Worm (Caenorhabditis elegans) whole organism, L4 larva: ENCODE data around the gene sre-46.
A peak's percentile ranks its signal among the peaks of the same experiment; 100 is the strongest.

Experiments used
- F26F4.8 ChIP-seq: fragments of 200-800 bp; sonication (Bioruptor generic); conservative IDR thresholded peaks from 2 replicates; pipeline ENCODE4 v1.3.6; 2022; ENCODE audit warnings: missing genetic modification characterization, missing compliant biosample characterization
- F49E8.2 ChIP-seq: sonication (generic microtip); optimal IDR thresholded peaks from 2 replicates; lab custom pipeline; 2016; ENCODE audit warnings: missing compliant biosample characterization, mild to moderate bottlenecking, missing genetic modification characterization, borderline replicate concordance
- R02D3.7 ChIP-seq: fragments of 150-350 bp; sonication (generic microtip); optimal IDR thresholded peaks from 3 replicates; lab custom pipeline; 2014; ENCODE audit warnings: missing biosample characterization, missing genetic modification characterization
- Y48G9A.11 ChIP-seq: fragments of 200-800 bp; sonication (Bioruptor generic); IDR thresholded peaks from 2 replicates; pipeline ENCODE4 v1.3.6; 2022; ENCODE audit warnings: missing genetic modification reagents, missing genetic modification characterization, missing compliant biosample characterization
- ZK337.2 ChIP-seq: fragments of 200-800 bp; sonication (Bioruptor generic); IDR thresholded peaks from 2 replicates; pipeline ENCODE4 v1.3.6; 2022; ENCODE audit warnings: missing genetic modification reagents, missing genetic modification characterization, missing compliant biosample characterization
- aha-1 ChIP-seq: fragments of 150-350 bp; peaks from one replicate; lab custom pipeline; 2014; ENCODE audit warnings: missing biosample characterization, missing genetic modification characterization
- ceh-32 ChIP-seq: sonication (generic microtip); optimal IDR thresholded peaks from 2 replicates; lab custom pipeline; 2016; ENCODE audit warnings: mild to moderate bottlenecking, missing genetic modification characterization, missing compliant biosample characterization; ENCODE audit not compliant: poor library complexity
- ceh-44 ChIP-seq: fragments of 200-800 bp; sonication (Bioruptor generic); IDR thresholded peaks from 2 replicates; pipeline ENCODE4 v1.3.6; 2022; ENCODE audit warnings: missing genetic modification reagents, missing genetic modification characterization, missing compliant biosample characterization
- ceh-82 ChIP-seq: sonication (generic microtip); optimal IDR thresholded peaks from 2 replicates; lab custom pipeline; 2017; ENCODE audit warnings: missing biosample characterization, missing genetic modification characterization
- ces-1 ChIP-seq: fragments of 150-350 bp; sonication (generic microtip); optimal IDR thresholded peaks from 4 replicates; lab custom pipeline; 2014; ENCODE audit warnings: missing biosample characterization, missing genetic modification reagents, missing genetic modification characterization
- cey-2 ChIP-seq: sonication (generic microtip); optimal IDR thresholded peaks from 3 replicates; lab custom pipeline; 2017; ENCODE audit warnings: missing genetic modification characterization, mild to moderate bottlenecking, missing compliant biosample characterization, antibody characterized with exemption, borderline replicate concordance; ENCODE audit not compliant: insufficient read depth
- dmd-6 ChIP-seq: fragments of 200-800 bp; sonication (Bioruptor generic); IDR thresholded peaks from 2 replicates; pipeline ENCODE4 v1.3.6; 2022; ENCODE audit warnings: missing genetic modification reagents, missing genetic modification characterization, missing compliant biosample characterization
- dmd-8 ChIP-seq: fragments of 200-800 bp; sonication (Bioruptor generic); IDR thresholded peaks from 2 replicates; pipeline ENCODE4 v1.3.6; 2022; ENCODE audit warnings: missing genetic modification characterization, missing compliant biosample characterization
- dpl-1 ChIP-seq: fragments of 150-350 bp; optimal IDR thresholded peaks from 2 replicates; lab custom pipeline; 2014; ENCODE audit warnings: missing biosample characterization, missing genetic modification reagents, missing genetic modification characterization
- egl-27 ChIP-seq: sonication (generic microtip); optimal IDR thresholded peaks from 3 replicates; lab custom pipeline; 2017; ENCODE audit warnings: missing biosample characterization, missing genetic modification reagents, missing genetic modification characterization
- fkh-10 ChIP-seq: fragments of 150-350 bp; optimal IDR thresholded peaks from 2 replicates; lab custom pipeline; 2014; ENCODE audit warnings: missing biosample characterization, missing genetic modification reagents, missing genetic modification characterization
- hlh-11 ChIP-seq: fragments of 200-800 bp; sonication (Bioruptor generic); optimal IDR thresholded peaks from 2 replicates; lab custom pipeline; 2018; ENCODE audit warnings: mild to moderate bottlenecking, missing genetic modification characterization, missing compliant biosample characterization
- hmg-1.1 ChIP-seq: fragments of 200-800 bp; sonication (Bioruptor generic); IDR thresholded peaks from 2 replicates; pipeline ENCODE4 v1.3.6; 2022; ENCODE audit warnings: missing genetic modification reagents, missing genetic modification characterization, missing compliant biosample characterization
- lin-13 ChIP-seq: fragments of 150-350 bp; optimal IDR thresholded peaks from 2 replicates; lab custom pipeline; 2014; ENCODE audit warnings: missing biosample characterization, missing genetic modification reagents, missing genetic modification characterization
- lin-38 ChIP-seq: fragments of 200-800 bp; sonication (Bioruptor generic); IDR thresholded peaks from 2 replicates; pipeline ENCODE4 v1.3.6; 2022; ENCODE audit warnings: missing genetic modification reagents, missing genetic modification characterization, missing compliant biosample characterization
- lin-39 ChIP-seq: fragments of 150-350 bp; optimal IDR thresholded peaks from 2 replicates; lab custom pipeline; 2014; ENCODE audit warnings: missing biosample characterization, missing genetic modification reagents, missing genetic modification characterization
- lsy-2 ChIP-seq, 2 experiments: fragments of 150-350 bp in 1 of 2; sonication (generic microtip) in 1 of 2; optimal IDR thresholded peaks; 2 replicates each; lab custom pipeline; 2014 to 2017; ENCODE audit warnings: missing biosample characterization in 2 of 2, missing genetic modification characterization in 2 of 2
- madf-5 ChIP-seq, 2 experiments: fragments of 200-800 bp; sonication (Bioruptor generic); IDR thresholded peaks; 2 replicates each; pipeline ENCODE4 v1.3.6; 2022; ENCODE audit warnings: missing compliant biosample characterization in 2 of 2, missing genetic modification characterization in 2 of 2
- mes-2 ChIP-seq: sonication (generic microtip); optimal IDR thresholded peaks from 2 replicates; lab custom pipeline; 2016; ENCODE audit warnings: missing genotype, mild to moderate bottlenecking, missing genetic modification characterization, missing compliant biosample characterization; ENCODE audit not compliant: poor library complexity, severe bottlenecking
- nhr-237 ChIP-seq: sonication (generic microtip); optimal IDR thresholded peaks from 2 replicates; lab custom pipeline; 2017; ENCODE audit warnings: missing biosample characterization, missing genetic modification characterization
- nhr-42 ChIP-seq: fragments of 200-800 bp; sonication (Bioruptor generic); IDR thresholded peaks from 2 replicates; pipeline ENCODE4 v1.3.6; 2022; ENCODE audit warnings: missing genetic modification characterization, missing compliant biosample characterization
- rbr-2 ChIP-seq: sonication (generic microtip); optimal IDR thresholded peaks from 2 replicates; lab custom pipeline; 2016; ENCODE audit warnings: missing genotype, missing genetic modification characterization, missing compliant biosample characterization
- set-16 ChIP-seq: fragments of 200-800 bp; sonication (Bioruptor generic); IDR thresholded peaks from 2 replicates; pipeline ENCODE4 v1.3.6; 2022; ENCODE audit warnings: missing genetic modification reagents, missing genetic modification characterization, missing compliant biosample characterization
- snpc-4 ChIP-seq: fragments of 150-350 bp; optimal IDR thresholded peaks from 2 replicates; lab custom pipeline; 2014; ENCODE audit warnings: missing biosample characterization, missing genetic modification characterization
- spr-3 ChIP-seq: fragments of 200-800 bp; sonication (Bioruptor generic); optimal IDR thresholded peaks from 2 replicates; lab custom pipeline; 2018; ENCODE audit warnings: mild to moderate bottlenecking, missing genetic modification characterization, missing compliant biosample characterization
- unc-130 ChIP-seq: sonication (generic microtip); optimal IDR thresholded peaks from 2 replicates; lab custom pipeline; 2016; ENCODE audit warnings: missing genetic modification reagents, missing genetic modification characterization, missing compliant biosample characterization
- unc-39 ChIP-seq: sonication (generic microtip); optimal IDR thresholded peaks from 2 replicates; lab custom pipeline; 2017; ENCODE audit warnings: missing biosample characterization, missing genetic modification characterization
- vab-7 ChIP-seq: fragments of 200-800 bp; sonication (Bioruptor generic); IDR thresholded peaks from 2 replicates; pipeline ENCODE4 v1.3.6; 2022; ENCODE audit warnings: missing genetic modification reagents, missing genetic modification characterization, missing compliant biosample characterization
- zag-1 ChIP-seq: fragments of 150-350 bp; optimal IDR thresholded peaks from 2 replicates; lab custom pipeline; 2014; ENCODE audit warnings: missing biosample characterization, missing genetic modification characterization

The sre-46 gene

ce11 chrII:13732146-13732545 lies 11.0 kb upstream of the sre-46 start:
- TF ChIP-seq ceh-82 (tag; lab: Kevin White, UChicago) (no peak), fkh-10 (GFP tag; lab: Kevin White, UChicago) (no peak), F49E8.2 (tag; lab: Kevin White, UChicago) (peak; percentile 77)
- TF ChIP-seq, all 104 proteins: peak for 1

ce11 chrII:13729416-13729815 lies 8.3 kb upstream of the sre-46 start, which contains the start of gene Y54G9A.9:
Y54G9A.9 (plus strand) TSS chrII:13729716.
- TF ChIP-seq rbr-2 (no peak), madf-5 (GFP tag; IDR thresholded peaks at IDR 0.05; lab: Robert Waterston, UW) (no peak), R02D3.7 (tag; lab: Kevin White, UChicago) (no peak), hlh-11 (tag; lab: Kevin White, UChicago) (no peak), dmd-8 (no peak), spr-3 (GFP tag; lab: Kevin White, UChicago) (no peak), F49E8.2 (tag; lab: Kevin White, UChicago) (no peak), egl-27 (tag; lab: Kevin White, UChicago) (no peak), zag-1 (no peak), ces-1 (GFP tag; lab: Kevin White, UChicago) (no peak), dmd-6 (GFP tag; lab: Robert Waterston, UW) (no peak), snpc-4 (tag; lab: Kevin White, UChicago) (no peak), lin-13 (GFP tag; lab: Kevin White, UChicago) (no peak)
- TF ChIP-seq, all 104 proteins: peak for 0

- TF ChIP-seq mes-2 (peak; percentile 53), dpl-1 (peak; percentile 52), unc-39 (tag; lab: Kevin White, UChicago) (no peak), set-16 (GFP tag; lab: Robert Waterston, UW) (no peak), hmg-1.1 (no peak), aha-1 (tag; lab: Kevin White, UChicago) (peak; percentile 71), ceh-32 (tag; lab: Kevin White, UChicago) (no peak), cey-2 (tag; lab: Kevin White, UChicago) (no peak), lin-38 (GFP tag; lab: Robert Waterston, UW) (peak; percentile 67), lin-39 (tag; lab: Kevin White, UChicago) (no peak), unc-130 (GFP tag; lab: Kevin White, UChicago) (peak; percentile 25), lsy-2 (tag; optimal IDR thresholded peaks at IDR 0.05; lab: Kevin White, UChicago) (peak in 1 of 2 experiments; percentile 31)
- TF ChIP-seq, all 104 proteins: peak for 6
Observed at ce11 chrII:13725793-13726192, 4.7 kb upstream of the sre-46 start, which contains the start of the genes Y54G9A.7 and bub-3. Y54G9A.7 (minus strand) TSS chrII:13725799. bub-3 (plus strand) TSS chrII:13726062.

- TF ChIP-seq lin-38 (GFP tag; lab: Robert Waterston, UW): peak; percentile 44; the same call in 1 of the 2 replicates
- TF ChIP-seq vab-7 (GFP tag; lab: Robert Waterston, UW): no peak
- TF ChIP-seq, all 104 proteins: peak for 1
Observed at ce11 chrII:13723754-13724153, 2.6 kb upstream of the sre-46 start.

- peak; percentile 39 for TF ChIP-seq mes-2
- 0 out of 2 replicates have a peak, but pooled peaks have one; percentile 36 for TF ChIP-seq Y48G9A.11 (GFP tag; lab: Robert Waterston, UW)
- peak; percentile 80 for TF ChIP-seq unc-130 (GFP tag; lab: Kevin White, UChicago)
- no peak for TF ChIP-seq snpc-4 (tag; lab: Kevin White, UChicago)
- TF ChIP-seq lin-38 (GFP tag; lab: Robert Waterston, UW): peak; percentile 90
- 0 out of 2 replicates have a peak, but pooled peaks have one; percentile 12 for TF ChIP-seq nhr-42 (GFP tag; lab: Robert Waterston, UW)
- TF ChIP-seq nhr-237: no peak
- 0 out of 2 replicates have a peak, but pooled peaks have one; percentile 27 for TF ChIP-seq vab-7 (GFP tag; lab: Robert Waterston, UW)
- TF ChIP-seq ZK337.2 (GFP tag; lab: Robert Waterston, UW): 0 out of 2 replicates have a peak, but pooled peaks have one; percentile 37
- peak; percentile 67; the same call in 1 of the 2 replicates for TF ChIP-seq ceh-44
- no peak for TF ChIP-seq F26F4.8 (GFP tag; lab: Robert Waterston, UW)
Observed at ce11 chrII:13722763-13723162, 1.6 kb upstream of the sre-46 start, which contains the start of gene Y54G9A.5. Y54G9A.5 (plus strand) TSS chrII:13723007.
